Worm (Caenorhabditis elegans) whole organism, early embryonic: ENCODE measurements around the gene K11G9.5.

Experiments used
- B0310.2 ChIP-seq: sonication (generic microtip); optimal IDR thresholded peaks from 2 replicates; lab custom pipeline; 2016; ENCODE audit warnings: mild to moderate bottlenecking, missing genetic modification characterization, missing compliant biosample characterization
- F13C5.2 ChIP-seq: sonication (generic microtip); optimal IDR thresholded peaks from 2 replicates; lab custom pipeline; 2017; ENCODE audit warnings: mild to moderate bottlenecking, missing genetic modification characterization, inconsistent platforms, missing compliant biosample characterization
- aly-1 ChIP-seq: sonication (generic microtip); optimal IDR thresholded peaks from 2 replicates; lab custom pipeline; 2016; ENCODE audit warnings: missing genetic modification characterization, missing compliant biosample characterization
- ama-1 ChIP-seq: fragments of 150-350 bp; optimal IDR thresholded peaks from 2 replicates; lab custom pipeline; 2014
- ceh-13 ChIP-seq: fragments of 200-800 bp; sonication (Bioruptor generic); optimal IDR thresholded peaks from 2 replicates; lab custom pipeline; 2018; ENCODE audit warnings: mild to moderate bottlenecking, missing genetic modification characterization, missing compliant biosample characterization
- ceh-36 ChIP-seq: sonication (generic microtip); optimal IDR thresholded peaks from 2 replicates; lab custom pipeline; 2016; ENCODE audit warnings: missing genetic modification characterization, inconsistent platforms, missing compliant biosample characterization
- ets-7 ChIP-seq: sonication (generic microtip); optimal IDR thresholded peaks from 2 replicates; lab custom pipeline; 2016; ENCODE audit warnings: missing genotype, missing genetic modification characterization, missing compliant biosample characterization
- flt-1 ChIP-seq: fragments of 200-800 bp; sonication (Bioruptor generic); IDR thresholded peaks from 2 replicates; pipeline ENCODE4 v1.3.6; 2022; ENCODE audit warnings: missing genetic modification characterization, missing compliant biosample characterization
- hmbx-1 ChIP-seq: sonication (generic microtip); optimal IDR thresholded peaks from 2 replicates; lab custom pipeline; 2016; ENCODE audit warnings: mild to moderate bottlenecking, missing genetic modification characterization, missing compliant biosample characterization
- hmg-4 ChIP-seq: fragments of 200-800 bp; sonication (Bioruptor generic); optimal IDR thresholded peaks from 2 replicates; lab custom pipeline; 2018; ENCODE audit warnings: mild to moderate bottlenecking, missing genetic modification characterization, missing compliant biosample characterization
- hnd-1 ChIP-seq: sonication (generic microtip); optimal IDR thresholded peaks from 2 replicates; lab custom pipeline; 2016; ENCODE audit warnings: missing genetic modification characterization, missing compliant biosample characterization
- pes-1 ChIP-seq: fragments of 200-800 bp; sonication (Bioruptor generic); IDR thresholded peaks from 2 replicates; pipeline ENCODE4 v1.3.6; 2022; ENCODE audit warnings: missing genetic modification reagents, missing genetic modification characterization, missing compliant biosample characterization
- scrt-1 ChIP-seq: fragments of 200-800 bp; sonication (Bioruptor generic); IDR thresholded peaks from 2 replicates; pipeline ENCODE4 v1.3.6; 2022; ENCODE audit warnings: missing genetic modification characterization, missing compliant biosample characterization
- sea-1 ChIP-seq: fragments of 200-800 bp; sonication (Bioruptor generic); conservative IDR thresholded peaks from 2 replicates; pipeline ENCODE4 v1.3.6; 2022; ENCODE audit warnings: missing genetic modification characterization, missing compliant biosample characterization
- tbx-11 ChIP-seq: fragments of 200-800 bp; sonication (Bioruptor generic); IDR thresholded peaks from 2 replicates; pipeline ENCODE4 v1.3.6; 2022; ENCODE audit warnings: missing genetic modification characterization, missing compliant biosample characterization
- tbx-37 ChIP-seq: fragments of 200-800 bp; sonication (Bioruptor generic); conservative IDR thresholded peaks from 2 replicates; pipeline ENCODE4 v1.3.6; 2022; ENCODE audit warnings: missing genetic modification reagents, missing genetic modification characterization, missing compliant biosample characterization
- tra-4 ChIP-seq: sonication (generic microtip); optimal IDR thresholded peaks from 2 replicates; lab custom pipeline; 2017; ENCODE audit warnings: missing genetic modification characterization, missing compliant biosample characterization

Gene K11G9.5

ce11 chrV:6683740-6684139, 4.6 kb downstream of the K11G9.5 start:
- no peak for TF ChIP-seq aly-1 (tag; lab: Kevin White, UChicago)

ce11 chrV:6683282-6683681, 5.0 kb downstream of the K11G9.5 start:
- no peak for TF ChIP-seq ceh-36 (tag; lab: Kevin White, UChicago)
- TF ChIP-seq sea-1 (GFP tag; lab: Robert Waterston, UW): no peak
- TF ChIP-seq hmg-4 (GFP tag; lab: Kevin White, UChicago): no peak
- no peak for TF ChIP-seq tbx-37
- no peak for TF ChIP-seq aly-1 (tag; lab: Kevin White, UChicago)
- TF ChIP-seq hnd-1 (tag; lab: Kevin White, UChicago): no peak
- no peak for TF ChIP-seq tra-4
- TF ChIP-seq ceh-13 (GFP tag; lab: Kevin White, UChicago): no peak
- no peak for TF ChIP-seq ets-7 (tag; lab: Kevin White, UChicago)
- TF ChIP-seq F13C5.2 (tag; lab: Kevin White, UChicago): no peak
- TF ChIP-seq scrt-1 (GFP tag; lab: Robert Waterston, UW): no peak
- no peak for TF ChIP-seq hmbx-1 (tag; lab: Kevin White, UChicago)
- no peak for TF ChIP-seq flt-1
- TF ChIP-seq ama-1 (lab: Kevin White, UChicago): no peak
- TF ChIP-seq B0310.2: no peak

DNA sequence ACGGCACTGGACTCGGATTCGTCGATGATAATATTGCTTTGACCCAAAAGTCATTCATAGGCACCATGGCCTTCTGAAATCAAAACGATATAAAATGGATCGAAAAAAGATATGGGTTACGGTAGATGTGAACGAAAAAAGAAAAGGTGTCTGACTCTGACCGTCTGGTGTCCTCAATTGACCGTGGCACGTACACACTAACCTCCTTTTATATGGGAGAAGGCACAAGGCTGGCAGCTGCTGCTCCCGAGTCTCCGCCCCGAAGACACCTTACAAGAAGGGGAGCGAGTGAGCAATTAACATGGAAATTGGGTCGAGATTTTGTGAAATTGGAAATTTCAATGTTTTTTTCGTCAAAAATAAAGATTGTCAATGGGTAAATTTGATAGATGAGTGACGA, 6.8 kb downstream of the K11G9.5 start, which contains the start of gene egl-46:
egl-46 (minus strand) TSS at position 73 of the 400 bp plus-strand sequence.
- TF ChIP-seq F13C5.2 (tag; lab: Kevin White, UChicago) (no peak), aly-1 (tag; lab: Kevin White, UChicago) (no peak), flt-1 (no peak), hmg-4 (GFP tag; lab: Kevin White, UChicago) (no peak)

- TF ChIP-seq hmbx-1 (tag; lab: Kevin White, UChicago) (no peak), tra-4 (no peak), tbx-11 (no peak)
Observed at ce11 chrV:6676158-6676849, 12.0 kb downstream of the K11G9.5 start, which contains the start of gene cest-34. Gene cest-34 (plus strand): TSS chrV:6676799.

DNA sequence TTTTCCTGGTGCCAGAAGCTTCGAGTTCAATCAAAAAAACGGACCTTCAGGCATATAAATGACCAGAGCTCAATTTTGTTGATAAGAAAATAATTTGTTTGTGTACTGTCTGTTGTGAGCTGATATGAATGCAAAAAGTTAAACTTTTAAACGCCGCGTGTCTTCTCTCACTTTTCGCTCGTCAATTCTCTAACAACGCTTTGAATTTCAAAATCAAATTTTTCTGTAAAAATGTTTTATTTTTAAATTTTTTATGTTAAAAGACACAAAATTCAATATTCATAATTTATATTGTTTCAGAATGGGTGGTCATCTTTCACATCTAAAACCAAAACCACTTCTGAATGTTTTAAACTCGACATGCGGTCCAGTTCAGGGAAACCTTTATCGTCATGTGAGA, 14.3 kb downstream of the K11G9.5 start, which contains the start of gene cest-31:
cest-31 (plus strand) TSS at position 301 of the 400 bp plus-strand sequence.
- TF ChIP-seq flt-1 (no peak), ceh-36 (tag; lab: Kevin White, UChicago) (no peak), scrt-1 (GFP tag; lab: Robert Waterston, UW) (no peak), hmg-4 (GFP tag; lab: Kevin White, UChicago) (no peak), sea-1 (GFP tag; lab: Robert Waterston, UW) (no peak), ama-1 (lab: Kevin White, UChicago) (no peak), F13C5.2 (tag; lab: Kevin White, UChicago) (no peak), ceh-13 (GFP tag; lab: Kevin White, UChicago) (no peak), tbx-11 (no peak), ets-7 (tag; lab: Kevin White, UChicago) (no peak), hnd-1 (tag; lab: Kevin White, UChicago) (no peak), tra-4 (no peak), aly-1 (tag; lab: Kevin White, UChicago) (no peak), hmbx-1 (tag; lab: Kevin White, UChicago) (no peak), B0310.2 (no peak), tbx-37 (no peak), pes-1 (no peak)

DNA sequence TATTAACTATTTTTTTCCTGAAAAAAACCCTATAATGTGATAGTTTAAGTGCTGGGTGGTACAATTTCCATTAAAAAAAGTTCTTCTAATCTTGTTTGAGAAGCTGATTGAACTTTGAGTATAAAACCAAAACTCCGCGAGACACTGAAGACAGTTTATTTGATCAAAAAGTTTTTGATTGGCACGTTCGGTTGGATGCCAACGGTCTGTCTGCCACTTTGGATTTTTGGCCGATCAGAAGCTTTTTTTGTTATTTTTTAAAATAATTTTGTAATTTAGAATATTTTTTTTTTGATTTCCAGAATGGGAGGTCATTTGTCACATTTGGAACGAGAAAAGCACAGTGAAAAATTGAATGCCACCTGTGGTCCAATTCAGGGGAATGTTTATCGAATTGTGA, 18.8 kb downstream of the K11G9.5 start, which contains the start of gene cest-28:
cest-28 (plus strand) TSS at position 301 of the 400 bp plus-strand sequence.
- TF ChIP-seq hnd-1 (tag; lab: Kevin White, UChicago) (no peak), hmbx-1 (tag; lab: Kevin White, UChicago) (no peak), F13C5.2 (tag; lab: Kevin White, UChicago) (no peak), tbx-37 (no peak), scrt-1 (GFP tag; lab: Robert Waterston, UW) (no peak), flt-1 (no peak), B0310.2 (no peak), tra-4 (no peak), pes-1 (no peak), aly-1 (tag; lab: Kevin White, UChicago) (no peak), ceh-13 (GFP tag; lab: Kevin White, UChicago) (no peak), sea-1 (GFP tag; lab: Robert Waterston, UW) (no peak), ceh-36 (tag; lab: Kevin White, UChicago) (no peak), ama-1 (lab: Kevin White, UChicago) (no peak), ets-7 (tag; lab: Kevin White, UChicago) (no peak), tbx-11 (no peak), hmg-4 (GFP tag; lab: Kevin White, UChicago) (no peak)

DNA sequence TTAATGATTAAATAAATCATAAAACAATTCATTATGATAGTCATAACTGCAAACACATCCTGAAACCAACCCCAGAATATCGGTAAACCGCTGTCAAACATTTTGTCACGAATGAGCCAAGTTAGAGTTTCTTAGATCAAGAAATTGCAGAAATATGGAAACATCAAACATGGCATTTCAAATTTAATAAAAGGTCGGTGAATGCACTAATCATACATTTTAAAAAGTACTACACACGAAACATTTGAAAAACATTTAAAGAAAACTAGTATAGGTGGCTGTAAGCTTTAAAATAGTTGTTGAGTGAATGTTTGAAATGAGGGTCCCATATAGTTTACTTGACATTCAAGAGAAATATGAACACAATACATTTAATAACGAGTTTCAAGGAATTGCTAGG, 19.6 kb downstream of the K11G9.5 start, which contains the start of gene str-180:
str-180 (minus strand) TSS at position 101 of the 400 bp plus-strand sequence.
- TF ChIP-seq F13C5.2 (tag; lab: Kevin White, UChicago) (no peak), flt-1 (no peak), hmbx-1 (tag; lab: Kevin White, UChicago) (no peak), hnd-1 (tag; lab: Kevin White, UChicago) (no peak), pes-1 (no peak), tbx-11 (no peak)

DNA sequence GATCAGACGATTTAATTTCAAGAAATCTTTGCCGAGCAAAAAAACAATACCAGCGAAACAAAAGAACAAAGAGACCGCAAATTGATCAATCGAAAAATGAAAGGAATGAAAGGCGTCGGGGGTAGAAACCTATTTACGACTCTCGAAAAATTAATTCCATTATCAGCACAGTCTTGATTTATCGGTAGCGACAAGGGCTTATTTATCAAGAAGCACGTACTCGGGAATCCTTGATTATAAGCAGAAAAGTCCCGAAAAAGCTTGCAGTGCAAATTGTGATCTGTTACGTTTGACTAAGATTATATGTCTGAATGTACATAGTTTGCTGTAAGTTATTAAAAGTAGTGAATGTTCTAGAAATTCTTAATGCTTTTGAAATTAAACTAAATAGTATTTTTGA, 21.7 kb downstream of the K11G9.5 start:
- no peak for TF ChIP-seq pes-1
- TF ChIP-seq ceh-13 (GFP tag; lab: Kevin White, UChicago): no peak
- TF ChIP-seq B0310.2: no peak
- TF ChIP-seq aly-1 (tag; lab: Kevin White, UChicago): no peak
- TF ChIP-seq ama-1 (lab: Kevin White, UChicago): no peak
- TF ChIP-seq hmbx-1 (tag; lab: Kevin White, UChicago): no peak
- no peak for TF ChIP-seq tbx-11
- no peak for TF ChIP-seq scrt-1 (GFP tag; lab: Robert Waterston, UW)
- TF ChIP-seq sea-1 (GFP tag; lab: Robert Waterston, UW): no peak
- TF ChIP-seq hnd-1 (tag; lab: Kevin White, UChicago): no peak
- no peak for TF ChIP-seq ceh-36 (tag; lab: Kevin White, UChicago)
- TF ChIP-seq ets-7 (tag; lab: Kevin White, UChicago): no peak
